Worm (Caenorhabditis elegans) whole organism, L2 larva: Measurements from ENCODE around the gene F55C12.2.

Experiments used
- C34F6.9 ChIP-seq: fragments of 150-350 bp; optimal IDR thresholded peaks from 2 replicates; lab custom pipeline; 2014; ENCODE audit warnings: missing biosample characterization, missing genetic modification characterization
- F13H6.1 ChIP-seq: sonication (generic microtip); optimal IDR thresholded peaks from 2 replicates; lab custom pipeline; 2016; ENCODE audit warnings: missing genetic modification characterization, missing compliant biosample characterization
- R02D3.7 ChIP-seq: fragments of 150-350 bp; optimal IDR thresholded peaks from 2 replicates; lab custom pipeline; 2014; ENCODE audit warnings: missing biosample characterization, missing genetic modification characterization
- Y55F3AM.14 ChIP-seq: fragments of 200-800 bp; sonication (Bioruptor generic); optimal IDR thresholded peaks from 2 replicates; lab custom pipeline; 2018; ENCODE audit warnings: mild to moderate bottlenecking, missing genetic modification characterization, missing compliant biosample characterization
- ZK546.5 ChIP-seq: sonication (generic microtip); optimal IDR thresholded peaks from 2 replicates; lab custom pipeline; 2017; ENCODE audit warnings: missing biosample characterization, missing genetic modification characterization
- alr-1 ChIP-seq: fragments of 150-350 bp; optimal IDR thresholded peaks from 2 replicates; lab custom pipeline; 2014; ENCODE audit warnings: missing biosample characterization, missing genetic modification characterization
- aly-2 ChIP-seq: fragments of 150-350 bp; optimal IDR thresholded peaks from 2 replicates; lab custom pipeline; 2014; ENCODE audit warnings: missing biosample characterization, missing genetic modification characterization
- ama-1 ChIP-seq: fragments of 150-350 bp; optimal IDR thresholded peaks from 2 replicates; lab custom pipeline; 2018; ENCODE audit warnings: inconsistent platforms
- blmp-1 ChIP-seq: sonication (generic microtip); optimal IDR thresholded peaks from 2 replicates; lab custom pipeline; 2017; ENCODE audit warnings: missing genetic modification characterization, mild to moderate bottlenecking, missing compliant biosample characterization, antibody characterized with exemption, moderate library complexity; ENCODE audit not compliant: insufficient read depth
- ceh-16 ChIP-seq: fragments of 150-350 bp; optimal IDR thresholded peaks from 2 replicates; lab custom pipeline; 2014; ENCODE audit warnings: missing biosample characterization, missing genetic modification characterization
- ceh-82 ChIP-seq: fragments of 150-350 bp; optimal IDR thresholded peaks from 2 replicates; lab custom pipeline; 2014; ENCODE audit warnings: missing biosample characterization, missing genetic modification characterization
- crh-2 ChIP-seq: sonication (generic microtip); optimal IDR thresholded peaks from 2 replicates; lab custom pipeline; 2017; ENCODE audit warnings: missing biosample characterization, missing genetic modification characterization
- dmd-4 ChIP-seq: sonication (generic microtip); optimal IDR thresholded peaks from 2 replicates; lab custom pipeline; 2017; ENCODE audit warnings: missing biosample characterization, missing genetic modification characterization
- egl-27 ChIP-seq: sonication (generic microtip); optimal IDR thresholded peaks from 3 replicates; lab custom pipeline; 2017; ENCODE audit warnings: missing biosample characterization, missing genetic modification reagents, missing genetic modification characterization
- elt-3 ChIP-seq: sonication (generic microtip); optimal IDR thresholded peaks from 2 replicates; lab custom pipeline; 2017; ENCODE audit warnings: missing biosample characterization, missing genetic modification characterization
- fos-1 ChIP-seq: fragments of 150-350 bp; optimal IDR thresholded peaks from 2 replicates; lab custom pipeline; 2014; ENCODE audit warnings: missing biosample characterization, missing genetic modification characterization
- gmeb-1 ChIP-seq: fragments of 150-350 bp; optimal IDR thresholded peaks from 2 replicates; lab custom pipeline; 2014; ENCODE audit warnings: missing biosample characterization, missing genetic modification characterization
- lin-13 ChIP-seq: fragments of 150-350 bp; optimal IDR thresholded peaks from 2 replicates; lab custom pipeline; 2014; ENCODE audit warnings: missing biosample characterization, missing genetic modification reagents, missing genetic modification characterization
- lin-39 ChIP-seq: fragments of 150-350 bp; optimal IDR thresholded peaks from 2 replicates; lab custom pipeline; 2014; ENCODE audit warnings: missing biosample characterization, missing genetic modification reagents, missing genetic modification characterization
- lsy-2 ChIP-seq, 2 experiments: fragments of 150-350 bp in 1 of 2; sonication (generic microtip) in 1 of 2; optimal IDR thresholded peaks; 2 replicates each; lab custom pipeline; 2014 to 2017; ENCODE audit warnings: missing biosample characterization in 2 of 2, missing genetic modification characterization in 2 of 2
- mab-5 ChIP-seq: fragments of 150-350 bp; optimal IDR thresholded peaks from 2 replicates; lab custom pipeline; 2014; ENCODE audit warnings: missing biosample characterization, missing genetic modification characterization
- mbf-1 ChIP-seq: sonication (generic microtip); optimal IDR thresholded peaks from 2 replicates; lab custom pipeline; 2017; ENCODE audit warnings: missing biosample characterization, missing genetic modification characterization
- mdl-1 ChIP-seq, 2 experiments: fragments of 150-350 bp in 1 of 2; sonication (generic microtip) in 1 of 2; optimal IDR thresholded peaks; 2 replicates each; lab custom pipeline; 2017; ENCODE audit warnings: missing biosample characterization in 2 of 2, missing genetic modification characterization in 2 of 2
- nhr-10 ChIP-seq: sonication (generic microtip); optimal IDR thresholded peaks from 2 replicates; lab custom pipeline; 2017; ENCODE audit warnings: missing biosample characterization, missing genetic modification characterization
- nhr-11 ChIP-seq: fragments of 150-350 bp; optimal IDR thresholded peaks from 2 replicates; lab custom pipeline; 2014; ENCODE audit warnings: missing biosample characterization, missing genetic modification characterization
- nhr-12 ChIP-seq: fragments of 150-350 bp; optimal IDR thresholded peaks from 2 replicates; lab custom pipeline; 2014; ENCODE audit warnings: missing biosample characterization, missing genetic modification characterization
- nhr-129 ChIP-seq: fragments of 150-350 bp; optimal IDR thresholded peaks from 2 replicates; lab custom pipeline; 2014; ENCODE audit warnings: missing biosample characterization, missing genetic modification characterization
- nhr-21 ChIP-seq: fragments of 150-350 bp; optimal IDR thresholded peaks from 2 replicates; lab custom pipeline; 2014; ENCODE audit warnings: missing biosample characterization, missing genetic modification characterization
- nhr-23 ChIP-seq: fragments of 150-350 bp; optimal IDR thresholded peaks from 2 replicates; lab custom pipeline; 2014; ENCODE audit warnings: missing biosample characterization, missing genetic modification reagents, missing genetic modification characterization
- nhr-237 ChIP-seq: fragments of 150-350 bp; optimal IDR thresholded peaks from 2 replicates; lab custom pipeline; 2014; ENCODE audit warnings: missing biosample characterization, missing genetic modification characterization
- nhr-25 ChIP-seq: fragments of 150-350 bp; sonication (generic microtip); optimal IDR thresholded peaks from 3 replicates; lab custom pipeline; 2014; ENCODE audit warnings: missing biosample characterization, missing genetic modification characterization
- nhr-6 ChIP-seq: fragments of 150-350 bp; optimal IDR thresholded peaks from 2 replicates; lab custom pipeline; 2014; ENCODE audit warnings: missing biosample characterization, missing genetic modification characterization
- nhr-77 ChIP-seq: fragments of 150-350 bp; optimal IDR thresholded peaks from 2 replicates; lab custom pipeline; 2014; ENCODE audit warnings: missing biosample characterization, missing genetic modification characterization
- sem-4 ChIP-seq: fragments of 150-350 bp; optimal IDR thresholded peaks from 2 replicates; lab custom pipeline; 2014; ENCODE audit warnings: missing biosample characterization, missing genetic modification reagents, missing genetic modification characterization
- skn-1 ChIP-seq: sonication (generic microtip); optimal IDR thresholded peaks from 2 replicates; lab custom pipeline; 2017; ENCODE audit warnings: missing biosample characterization, missing genetic modification characterization
- sma-3 ChIP-seq: sonication (generic microtip); optimal IDR thresholded peaks from 2 replicates; lab custom pipeline; 2016; ENCODE audit warnings: missing genetic modification reagents, missing genetic modification characterization, missing compliant biosample characterization
- sma-9 ChIP-seq, 2 experiments: fragments of 150-350 bp in 1 of 2; sonication (generic microtip) in 1 of 2; optimal IDR thresholded peaks; 2 replicates each; lab custom pipeline; 2014 to 2016; ENCODE audit warnings: missing genetic modification characterization in 2 of 2, mild to moderate bottlenecking in 1 of 2, missing biosample characterization in 1 of 2, missing compliant biosample characterization in 1 of 2, missing genetic modification reagents in 1 of 2, moderate library complexity in 1 of 2
- snpc-4 ChIP-seq: fragments of 150-350 bp; optimal IDR thresholded peaks from 2 replicates; lab custom pipeline; 2014; ENCODE audit warnings: missing biosample characterization, missing genetic modification characterization
- unc-39 ChIP-seq: fragments of 150-350 bp; optimal IDR thresholded peaks from 2 replicates; lab custom pipeline; 2014; ENCODE audit warnings: missing biosample characterization, missing genetic modification characterization
- unc-55 ChIP-seq: fragments of 150-350 bp; sonication (generic microtip); optimal IDR thresholded peaks from 3 replicates; lab custom pipeline; 2014; ENCODE audit warnings: missing biosample characterization, missing genetic modification reagents, missing genetic modification characterization
- unc-62 ChIP-seq: fragments of 150-350 bp; optimal IDR thresholded peaks from 2 replicates; lab custom pipeline; 2014; ENCODE audit warnings: missing biosample characterization, missing genetic modification reagents, missing genetic modification characterization
- zag-1 ChIP-seq: fragments of 150-350 bp; optimal IDR thresholded peaks from 2 replicates; lab custom pipeline; 2014; ENCODE audit warnings: missing biosample characterization, missing genetic modification characterization
- ztf-1 ChIP-seq: fragments of 200-800 bp; sonication (Bioruptor generic); conservative IDR thresholded peaks from 2 replicates; pipeline ENCODE4 v1.3.6; 2022; ENCODE audit warnings: missing genetic modification characterization, missing compliant biosample characterization
- ztf-11 ChIP-seq: sonication (generic microtip); optimal IDR thresholded peaks from 2 replicates; lab custom pipeline; 2017; ENCODE audit warnings: missing biosample characterization, missing genetic modification characterization
- ztf-4 ChIP-seq: fragments of 150-350 bp; optimal IDR thresholded peaks from 2 replicates; lab custom pipeline; 2014; ENCODE audit warnings: missing biosample characterization, missing genetic modification characterization

Gene F55C12.2

ce11 chrII:5841053-5841547 lies 35.5 kb upstream of the F55C12.2 start, which contains the start of gene lec-5:
lec-5 (minus strand) TSS chrII:5841103.
- TF ChIP-seq mab-5 (tag; lab: Kevin White, UChicago) = peak; percentile 25
- peak; percentile 60 for TF ChIP-seq sma-9 (GFP tag; optimal IDR thresholded peaks at IDR 0.05; lab: Kevin White, UChicago)
- TF ChIP-seq sma-9 (tag; optimal IDR thresholded peaks at IDR 0.05; lab: Kevin White, UChicago) = no peak
- TF ChIP-seq sem-4 (tag; lab: Kevin White, UChicago) = no peak
- TF ChIP-seq ZK546.5 (tag; lab: Kevin White, UChicago) = no peak
- peak; percentile 45 for TF ChIP-seq nhr-129 (tag; lab: Kevin White, UChicago)
- peak in 1 of 2 experiments; percentile 33 for TF ChIP-seq lsy-2 (tag; optimal IDR thresholded peaks at IDR 0.05; lab: Kevin White, UChicago)
- TF ChIP-seq F13H6.1 (tag; lab: Kevin White, UChicago) = peak; percentile 48

ce11 chrII:5841866-5842265 lies 34.7 kb upstream of the F55C12.2 start, which contains the start of gene nep-25:
nep-25 (plus strand) TSS chrII:5842240.
- TF ChIP-seq nhr-12 (tag; lab: Kevin White, UChicago) (no peak), mdl-1 (tag; optimal IDR thresholded peaks at IDR 0.05; lab: Kevin White, UChicago) (no peak), nhr-11 (tag; lab: Kevin White, UChicago) (no peak), sma-9 (GFP tag; optimal IDR thresholded peaks at IDR 0.05; lab: Kevin White, UChicago) (no peak), sma-9 (tag; optimal IDR thresholded peaks at IDR 0.05; lab: Kevin White, UChicago) (no peak), lsy-2 (tag; optimal IDR thresholded peaks at IDR 0.05; lab: Kevin White, UChicago) (no peak), ztf-11 (no peak), gmeb-1 (tag; lab: Kevin White, UChicago) (no peak), blmp-1 (tag; lab: Kevin White, UChicago) (no peak), nhr-6 (no peak), nhr-10 (no peak), aly-2 (tag; lab: Kevin White, UChicago) (no peak), sma-3 (GFP tag; lab: Kevin White, UChicago) (no peak), Y55F3AM.14 (GFP tag; lab: Kevin White, UChicago) (no peak), unc-55 (no peak), snpc-4 (no peak), unc-62 (GFP tag; lab: Kevin White, UChicago) (no peak)

ce11 chrII:5844694-5845129 lies 31.9 kb upstream of the F55C12.2 start:
- TF ChIP-seq nhr-21 (tag; lab: Kevin White, UChicago) (peak; percentile 99), aly-2 (tag; lab: Kevin White, UChicago) (peak; percentile 94), nhr-25 (tag; lab: Kevin White, UChicago) (peak; percentile 99), fos-1 (tag; lab: Kevin White, UChicago) (peak; percentile 98), unc-55 (peak; percentile 99), nhr-23 (tag; lab: Kevin White, UChicago) (no peak), nhr-129 (tag; lab: Kevin White, UChicago) (peak; percentile 99), mbf-1 (tag; lab: Kevin White, UChicago) (peak; percentile 64), nhr-77 (tag; lab: Kevin White, UChicago) (peak; percentile 93), ztf-1 (0 out of 2 replicates have a peak, but pooled peaks have one; percentile 81), nhr-12 (tag; lab: Kevin White, UChicago) (peak; percentile 59), Y55F3AM.14 (GFP tag; lab: Kevin White, UChicago) (peak; percentile 97), lin-39 (tag; lab: Kevin White, UChicago) (peak; percentile 96), nhr-237 (peak; percentile 95), R02D3.7 (peak; percentile 83), alr-1 (tag; lab: Kevin White, UChicago) (no peak), crh-2 (tag; lab: Kevin White, UChicago) (peak; percentile 99), ama-1 (peak; percentile 100), nhr-11 (tag; lab: Kevin White, UChicago) (peak; percentile 88), unc-62 (GFP tag; lab: Kevin White, UChicago) (peak; percentile 83), unc-39 (tag; lab: Kevin White, UChicago) (peak; percentile 63), ceh-82 (tag; lab: Kevin White, UChicago) (peak; percentile 90), ztf-4 (tag; lab: Kevin White, UChicago) (peak; percentile 99), lsy-2 (tag; optimal IDR thresholded peaks at IDR 0.05; lab: Kevin White, UChicago) (peak; percentile 97), snpc-4 (peak; percentile 100), skn-1 (tag; lab: Kevin White, UChicago) (peak; percentile 81), ceh-16 (peak; percentile 96), mab-5 (tag; lab: Kevin White, UChicago) (peak; percentile 98), sem-4 (tag; lab: Kevin White, UChicago) (peak; percentile 99), gmeb-1 (tag; lab: Kevin White, UChicago) (peak; percentile 95), C34F6.9 (tag; lab: Kevin White, UChicago) (peak; percentile 100), ztf-11 (peak; percentile 85), sma-9 (GFP tag; optimal IDR thresholded peaks at IDR 0.05; lab: Kevin White, UChicago) (peak; percentile 98), sma-9 (tag; optimal IDR thresholded peaks at IDR 0.05; lab: Kevin White, UChicago) (peak; percentile 71), sma-3 (GFP tag; lab: Kevin White, UChicago) (peak; percentile 99), elt-3 (tag; lab: Kevin White, UChicago) (no peak), dmd-4 (peak; percentile 79), nhr-6 (peak; percentile 98), nhr-10 (peak; percentile 97), lin-13 (GFP tag; lab: Kevin White, UChicago) (peak; percentile 98), egl-27 (peak; percentile 99), F13H6.1 (tag; lab: Kevin White, UChicago) (peak; percentile 99), zag-1 (tag; lab: Kevin White, UChicago) (peak; percentile 99)
